Worm (Caenorhabditis elegans) whole organism, early embryonic: ENCODE results near the gene W02A2.9.

ENCODE experiments used
- ama-1 ChIP-seq: fragments of 150-350 bp; optimal IDR thresholded peaks from 2 replicates; lab custom pipeline; 2014
- ceh-13 ChIP-seq: fragments of 200-800 bp; sonication (Bioruptor generic); optimal IDR thresholded peaks from 2 replicates; lab custom pipeline; 2018; ENCODE audit warnings: mild to moderate bottlenecking, missing genetic modification characterization, missing compliant biosample characterization
- scrt-1 ChIP-seq: fragments of 200-800 bp; sonication (Bioruptor generic); IDR thresholded peaks from 2 replicates; pipeline ENCODE4 v1.3.6; 2022; ENCODE audit warnings: missing genetic modification characterization, missing compliant biosample characterization

- no peak for TF ChIP-seq ama-1 (lab: Kevin White, UChicago)
- no peak for TF ChIP-seq scrt-1
- TF ChIP-seq ceh-13 (GFP tag; lab: Kevin White, UChicago), result no peak
Observed at ce11 chrIV:13330547-13330946, 16.9 kb upstream of the W02A2.9 start.
